Worm (Caenorhabditis elegans) whole organism, L4 larva: ENCODE data around the gene T25G12.3.
A peak's percentile ranks its signal among the peaks of the same experiment; 100 is the strongest.
"Not testable (repeated sequence)": the region's sequence is repeated elsewhere in the genome, so short reads cannot be mapped to it uniquely, and the experiment has no call there.

Source experiments
- aly-2 ChIP-seq: sonication (generic microtip); optimal IDR thresholded peaks from 2 replicates; lab custom pipeline; 2018; ENCODE audit warnings: missing biosample characterization, missing genetic modification characterization
- ces-1 ChIP-seq: fragments of 150-350 bp; sonication (generic microtip); optimal IDR thresholded peaks from 4 replicates; lab custom pipeline; 2014; ENCODE audit warnings: missing biosample characterization, missing genetic modification reagents, missing genetic modification characterization
- lin-13 ChIP-seq: fragments of 150-350 bp; optimal IDR thresholded peaks from 2 replicates; lab custom pipeline; 2014; ENCODE audit warnings: missing biosample characterization, missing genetic modification reagents, missing genetic modification characterization
- skn-1 ChIP-seq: fragments of 150-350 bp; optimal IDR thresholded peaks from 2 replicates; lab custom pipeline; 2014; ENCODE audit warnings: missing biosample characterization, missing genetic modification characterization
- snpc-4 ChIP-seq: fragments of 150-350 bp; optimal IDR thresholded peaks from 2 replicates; lab custom pipeline; 2014; ENCODE audit warnings: missing biosample characterization, missing genetic modification characterization
- spr-1 ChIP-seq: sonication (generic microtip); optimal IDR thresholded peaks from 2 replicates; lab custom pipeline; 2016; ENCODE audit warnings: mild to moderate bottlenecking, missing genetic modification characterization, missing compliant biosample characterization
- tra-1 ChIP-seq: fragments of 200-800 bp; sonication (Bioruptor generic); IDR thresholded peaks from 2 replicates; pipeline ENCODE4 v1.3.6; 2022; ENCODE audit warnings: missing genetic modification reagents, missing genetic modification characterization, missing compliant biosample characterization
- ztf-11 ChIP-seq: fragments of 150-350 bp; optimal IDR thresholded peaks from 2 replicates; lab custom pipeline; 2014; ENCODE audit warnings: missing biosample characterization, missing genetic modification characterization

DNA sequence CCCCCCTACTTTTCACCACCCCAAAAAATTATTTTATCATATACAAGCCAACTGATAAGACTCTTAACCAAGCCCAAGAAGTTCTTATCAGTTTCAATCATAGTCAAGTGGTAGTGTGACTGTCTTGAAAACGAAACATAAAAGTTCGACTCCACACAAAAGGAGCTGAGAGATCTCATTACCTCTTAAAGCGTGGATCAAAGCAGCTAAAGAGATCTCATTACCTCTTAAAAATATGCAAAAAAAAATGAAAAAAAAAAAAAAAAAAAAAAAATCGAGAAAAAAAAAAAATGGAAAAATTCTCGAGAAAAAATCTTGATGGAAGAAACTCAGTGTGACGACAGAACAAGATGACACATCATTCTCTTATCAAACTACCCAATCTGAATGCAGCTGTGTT lies 24.3 kb downstream of the T25G12.3 start:
- not testable (repeated sequence) for TF ChIP-seq spr-1 (tag; lab: Kevin White, UChicago); ztf-11 (tag; lab: Kevin White, UChicago); ces-1; skn-1; aly-2 (tag; lab: Kevin White, UChicago); snpc-4 (tag; lab: Kevin White, UChicago); lin-13
- 0 out of 2 replicates have a peak, but pooled peaks have one; percentile 66 for TF ChIP-seq tra-1 (GFP tag; lab: Robert Waterston, UW)
